Worm (Caenorhabditis elegans) whole organism, young adult: ENCODE measurements around the gene T06E8.2.
"Not testable (repeated sequence)": the region's sequence is repeated elsewhere in the genome, so short reads cannot be mapped to it uniquely, and the experiment has no call there.

Experiments used
- K11D2.4 ChIP-seq: fragments of 200-800 bp; sonication (Bioruptor generic); IDR thresholded peaks from 2 replicates; pipeline ENCODE4 v1.3.6; 2022; ENCODE audit warnings: missing genetic modification reagents, missing genetic modification characterization, missing compliant biosample characterization
- aptf-2 ChIP-seq: fragments of 200-800 bp; sonication (Bioruptor generic); conservative IDR thresholded peaks from 2 replicates; pipeline ENCODE4 v1.3.6; 2022; ENCODE audit warnings: missing genetic modification reagents, missing genetic modification characterization, missing compliant biosample characterization
- ceh-100 ChIP-seq: fragments of 200-800 bp; sonication (Bioruptor generic); IDR thresholded peaks from 2 replicates; pipeline ENCODE4 v1.3.6; 2022; ENCODE audit warnings: missing genetic modification reagents, missing genetic modification characterization, missing compliant biosample characterization
- ztf-6 ChIP-seq: fragments of 200-800 bp; sonication (Bioruptor generic); IDR thresholded peaks from 2 replicates; pipeline ENCODE4 v1.3.6; 2022; ENCODE audit warnings: missing genetic modification reagents, missing genetic modification characterization, missing compliant biosample characterization

DNA sequence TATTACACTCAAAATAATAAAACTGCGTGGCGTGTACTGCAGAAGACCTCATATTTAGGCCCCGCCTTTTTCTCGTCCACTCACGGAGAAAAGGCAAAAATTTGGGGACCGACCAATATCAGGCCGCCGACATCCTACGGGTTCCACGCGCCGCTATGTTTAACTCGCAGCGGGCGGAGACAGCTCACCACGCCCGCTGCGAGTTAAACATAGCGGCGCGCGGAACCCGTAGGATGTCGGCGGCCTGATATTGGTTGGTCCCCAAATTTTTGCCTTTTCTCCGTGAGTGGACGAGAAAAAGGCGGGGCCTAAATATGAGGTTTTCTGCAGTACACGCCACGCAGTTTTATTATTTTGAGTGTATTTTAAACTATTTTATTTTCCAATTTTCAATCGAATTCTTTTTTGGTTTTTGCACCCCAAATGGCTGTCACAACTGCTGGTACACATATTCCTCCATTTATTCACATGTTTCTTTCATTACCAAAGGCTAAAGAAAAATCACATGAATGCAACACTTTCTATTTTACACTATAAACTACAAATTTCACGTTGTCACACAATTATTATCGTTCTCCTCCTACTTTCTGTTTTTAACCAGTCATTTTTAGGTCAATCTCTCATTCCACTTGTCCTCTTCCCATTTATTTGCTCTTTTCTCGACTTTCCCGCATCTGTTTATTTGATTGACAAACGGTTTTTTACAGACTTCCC lies 32.0 kb downstream of the T06E8.2 start, which contains the start of gene uda-1:
- not testable (repeated sequence) for TF ChIP-seq aptf-2 (GFP tag; lab: Robert Waterston, UW); K11D2.4; ztf-6 (GFP tag; lab: Robert Waterston, UW); ceh-100 (GFP tag; lab: Robert Waterston, UW)
